Fruit fly (Drosophila melanogaster): ENCODE data around the gene CG33923.

CG33923 gene

DNA sequence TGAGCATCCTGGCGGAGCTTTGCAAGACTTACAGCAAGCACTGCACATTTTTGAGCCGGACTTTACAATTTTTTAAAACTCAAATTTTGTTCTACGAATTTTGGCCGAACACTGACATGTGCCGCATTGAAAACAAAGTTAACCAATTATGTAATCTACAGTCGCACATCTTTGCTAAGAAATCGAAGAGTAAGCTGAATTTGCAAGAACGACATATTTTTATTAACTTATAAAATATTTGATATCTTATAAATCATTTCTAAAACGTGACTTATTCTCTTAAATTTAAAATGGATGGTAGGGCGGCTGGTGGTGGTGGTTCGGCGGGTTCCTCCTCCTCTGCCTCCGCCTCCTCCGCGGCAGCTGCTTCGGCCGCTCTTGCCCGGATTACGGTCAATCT, 10.9 kb upstream of the CG33923 start, which contains the start of gene CG5556:
Gene CG5556 (minus strand): TSS at position 101 of the 400 bp plus-strand sequence.
- TF ChIP-seq toe (GFP tag; optimal IDR thresholded peaks at IDR 0.05) (no peak), Clk (GFP tag; optimal IDR thresholded peaks at IDR 0.05) (no peak), Mnt (GFP tag; optimal IDR thresholded peaks at IDR 0.05) (no peak), CG12768 (GFP tag; optimal IDR thresholded peaks at IDR 0.05) (no peak), kay (GFP tag; ENCODE audit: borderline replicate concordance) (no peak), CG7045 (GFP tag; optimal IDR thresholded peaks at IDR 0.05) (no peak), CG33017 (tag; optimal IDR thresholded peaks at IDR 0.05) (no peak), Crg-1 (GFP tag; optimal IDR thresholded peaks at IDR 0.05) (no peak), cic (GFP tag; optimal IDR thresholded peaks at IDR 0.05) (no peak), CG5204 (GFP tag; optimal IDR thresholded peaks at IDR 0.05) (no peak), tj (GFP tag; optimal IDR thresholded peaks at IDR 0.05) (no peak), pad (GFP tag; optimal IDR thresholded peaks at IDR 0.05) (no peak), bab1 (GFP tag; optimal IDR thresholded peaks at IDR 0.05) (no peak), CG11617 (GFP tag; optimal IDR thresholded peaks at IDR 0.05) (no peak), CG7101 (tag; optimal IDR thresholded peaks at IDR 0.05) (no peak)

DNA sequence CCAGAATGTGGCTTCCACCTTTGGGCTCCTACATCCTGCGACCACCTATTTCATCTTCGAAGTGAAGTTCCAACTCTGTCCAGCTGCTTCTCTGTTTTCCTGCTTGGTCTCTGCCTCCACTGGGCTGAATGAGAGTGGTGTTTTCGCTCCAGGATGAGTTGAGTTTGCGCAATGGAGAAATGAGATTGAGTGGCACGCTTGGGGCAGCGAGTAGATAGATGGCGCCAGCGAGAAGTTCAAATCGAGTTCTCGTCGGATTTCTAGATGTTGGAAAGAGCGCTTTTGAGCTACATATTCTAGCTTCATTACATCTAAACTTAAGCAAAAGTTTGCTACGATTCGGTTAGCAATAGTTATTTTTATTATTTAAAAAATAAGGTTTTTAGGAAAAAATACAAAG, 4.1 kb upstream of the CG33923 start:
- TF ChIP-seq Mnt (GFP tag; optimal IDR thresholded peaks at IDR 0.05) = no peak
- TF ChIP-seq CG7101 (tag; optimal IDR thresholded peaks at IDR 0.05) = no peak
- no peak for TF ChIP-seq kay (GFP tag; ENCODE audit: borderline replicate concordance)
- no peak for TF ChIP-seq ovo (GFP tag; optimal IDR thresholded peaks at IDR 0.05)
- no peak for TF ChIP-seq Clk (GFP tag; optimal IDR thresholded peaks at IDR 0.05)
- no peak for TF ChIP-seq bab1 (GFP tag; optimal IDR thresholded peaks at IDR 0.05)

DNA sequence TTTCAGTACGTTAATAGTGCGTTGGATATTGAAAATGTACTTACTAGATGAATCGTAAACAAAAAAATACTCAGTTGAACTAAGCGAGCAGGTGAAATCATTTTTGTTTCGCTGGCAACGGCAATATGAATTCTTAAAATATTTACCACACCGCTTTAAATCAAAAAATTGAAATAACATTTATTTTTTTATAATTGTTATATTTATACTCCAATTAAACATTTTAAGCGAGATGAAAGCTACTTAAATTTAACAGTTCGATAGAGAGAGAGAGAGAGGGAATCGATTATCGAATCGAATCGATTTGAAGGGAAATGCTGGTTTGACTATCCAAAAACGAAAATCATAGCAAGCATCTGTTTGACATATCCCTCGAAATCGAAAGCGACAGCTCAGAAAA, 2.2 kb upstream of the CG33923 start, which contains the start of the genes CG33922 and Cdlc2:
Gene CG33922 (minus strand): TSS at position 101 of the 400 bp plus-strand sequence.
Gene Cdlc2 (plus strand): TSS at position 330 of the 400 bp plus-strand sequence.
- TF ChIP-seq cic (GFP tag; optimal IDR thresholded peaks at IDR 0.05) (no peak), bab1 (GFP tag; optimal IDR thresholded peaks at IDR 0.05) (no peak), toe (GFP tag; optimal IDR thresholded peaks at IDR 0.05) (no peak), ovo (GFP tag; optimal IDR thresholded peaks at IDR 0.05) (no peak), Crg-1 (GFP tag; optimal IDR thresholded peaks at IDR 0.05) (no peak), CG11617 (GFP tag; optimal IDR thresholded peaks at IDR 0.05) (no peak), kay (GFP tag; ENCODE audit: borderline replicate concordance) (no peak), Mnt (GFP tag; optimal IDR thresholded peaks at IDR 0.05) (no peak), CG12768 (GFP tag; optimal IDR thresholded peaks at IDR 0.05) (no peak), Clk (GFP tag; optimal IDR thresholded peaks at IDR 0.05) (no peak)

DNA sequence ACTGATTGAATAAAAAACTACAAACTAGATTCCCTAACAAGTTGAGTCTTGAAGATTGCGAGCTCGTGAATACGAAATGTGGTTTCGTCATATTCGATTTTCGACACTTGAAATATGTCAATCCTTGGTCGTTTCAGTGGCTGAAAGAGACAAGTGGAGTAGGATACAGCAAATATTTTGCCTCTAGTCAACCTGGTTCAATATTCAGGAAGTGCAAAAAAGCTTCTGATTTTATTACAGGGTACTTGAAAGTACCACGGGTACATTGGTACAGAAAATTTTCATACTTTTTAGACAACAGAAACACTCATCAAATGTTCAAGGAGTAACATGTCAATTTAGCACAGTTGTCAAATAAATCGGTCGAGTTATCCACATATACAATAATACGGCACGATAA, 8.1 kb downstream of the CG33923 start, which contains the start of gene CG5440:
Gene CG5440 (plus strand): TSS at position 301 of the 400 bp plus-strand sequence.
- TF ChIP-seq kay (GFP tag; ENCODE audit: borderline replicate concordance) (no peak), cic (GFP tag; optimal IDR thresholded peaks at IDR 0.05) (no peak), Clk (GFP tag; optimal IDR thresholded peaks at IDR 0.05) (no peak), cnc (optimal IDR thresholded peaks at IDR 0.05) (no peak), Hr96 (GFP tag; optimal IDR thresholded peaks at IDR 0.05) (no peak), Crg-1 (GFP tag; optimal IDR thresholded peaks at IDR 0.05) (no peak)

DNA sequence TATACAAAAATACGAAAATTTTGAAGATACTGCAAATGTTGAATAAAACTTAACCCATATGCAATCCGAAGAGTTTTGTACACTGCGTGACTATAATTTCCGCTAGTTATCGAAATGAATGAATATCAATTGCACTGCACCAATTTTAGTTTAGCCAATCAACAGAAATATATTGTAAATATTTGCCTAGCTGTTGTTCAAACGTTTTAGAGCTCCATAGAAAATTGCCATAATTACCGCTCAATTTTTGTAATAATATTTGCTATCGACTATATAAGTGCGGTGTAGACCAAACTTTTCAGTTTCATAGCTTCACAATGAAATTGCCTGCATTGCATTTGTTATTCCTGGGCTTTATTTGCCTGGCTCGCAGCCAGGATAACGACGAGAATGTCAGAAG, 13.0 kb downstream of the CG33923 start, which contains the start of gene a5:
Gene a5 (plus strand): TSS at position 301 of the 400 bp plus-strand sequence.
- no peak for TF ChIP-seq CG33017 (tag; optimal IDR thresholded peaks at IDR 0.05)
- no peak for TF ChIP-seq Mnt (GFP tag; optimal IDR thresholded peaks at IDR 0.05)
- TF ChIP-seq CG7101 (tag; optimal IDR thresholded peaks at IDR 0.05) = no peak
- no peak for TF ChIP-seq Hr96 (GFP tag; optimal IDR thresholded peaks at IDR 0.05)
- TF ChIP-seq CG11617 (GFP tag; optimal IDR thresholded peaks at IDR 0.05) = no peak
- TF ChIP-seq CG1620 (GFP tag; optimal IDR thresholded peaks at IDR 0.05) = no peak
- TF ChIP-seq cnc (optimal IDR thresholded peaks at IDR 0.05) = no peak
- TF ChIP-seq bab1 (GFP tag; optimal IDR thresholded peaks at IDR 0.05) = no peak
- TF ChIP-seq ovo (GFP tag; optimal IDR thresholded peaks at IDR 0.05) = no peak

DNA sequence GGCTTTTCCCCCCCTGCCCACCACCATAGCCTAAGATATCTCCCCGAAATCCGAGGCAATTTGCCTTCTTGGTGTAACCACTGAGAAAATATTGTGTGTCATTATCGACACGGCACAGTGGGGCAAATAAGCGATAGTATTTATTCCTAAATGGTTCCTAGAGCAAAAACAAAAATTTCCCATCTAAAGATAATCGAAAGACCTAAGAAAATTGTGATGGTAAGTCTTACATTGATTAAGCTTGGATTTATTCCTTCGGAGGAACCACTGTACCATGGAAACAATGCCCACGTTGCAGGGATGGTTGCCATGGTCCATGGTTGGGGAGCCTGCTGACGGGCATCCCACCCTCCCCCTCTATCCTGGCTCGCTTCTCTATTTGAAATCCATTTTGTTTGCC, 25.5 kb downstream of the CG33923 start:
- TF ChIP-seq CG5204 (GFP tag; optimal IDR thresholded peaks at IDR 0.05) (no peak), tj (GFP tag; optimal IDR thresholded peaks at IDR 0.05) (no peak), CG12768 (GFP tag; optimal IDR thresholded peaks at IDR 0.05) (no peak), bab1 (GFP tag; optimal IDR thresholded peaks at IDR 0.05) (no peak), Crg-1 (GFP tag; optimal IDR thresholded peaks at IDR 0.05) (no peak), CG7101 (tag; optimal IDR thresholded peaks at IDR 0.05) (no peak), CG11617 (GFP tag; optimal IDR thresholded peaks at IDR 0.05) (no peak), cic (GFP tag; optimal IDR thresholded peaks at IDR 0.05) (no peak), CG33017 (tag; optimal IDR thresholded peaks at IDR 0.05) (no peak), pad (GFP tag; optimal IDR thresholded peaks at IDR 0.05) (no peak), kay (GFP tag; ENCODE audit: borderline replicate concordance) (no peak), CG7045 (GFP tag; optimal IDR thresholded peaks at IDR 0.05) (no peak), cnc (optimal IDR thresholded peaks at IDR 0.05) (no peak), ovo (GFP tag; optimal IDR thresholded peaks at IDR 0.05) (no peak), CG14711 (tag; optimal IDR thresholded peaks at IDR 0.05) (no peak), CG1620 (GFP tag; optimal IDR thresholded peaks at IDR 0.05) (no peak), Clk (GFP tag; optimal IDR thresholded peaks at IDR 0.05) (no peak), Hr96 (GFP tag; optimal IDR thresholded peaks at IDR 0.05) (no peak), toe (GFP tag; optimal IDR thresholded peaks at IDR 0.05) (no peak), Mnt (GFP tag; optimal IDR thresholded peaks at IDR 0.05) (no peak)

DNA sequence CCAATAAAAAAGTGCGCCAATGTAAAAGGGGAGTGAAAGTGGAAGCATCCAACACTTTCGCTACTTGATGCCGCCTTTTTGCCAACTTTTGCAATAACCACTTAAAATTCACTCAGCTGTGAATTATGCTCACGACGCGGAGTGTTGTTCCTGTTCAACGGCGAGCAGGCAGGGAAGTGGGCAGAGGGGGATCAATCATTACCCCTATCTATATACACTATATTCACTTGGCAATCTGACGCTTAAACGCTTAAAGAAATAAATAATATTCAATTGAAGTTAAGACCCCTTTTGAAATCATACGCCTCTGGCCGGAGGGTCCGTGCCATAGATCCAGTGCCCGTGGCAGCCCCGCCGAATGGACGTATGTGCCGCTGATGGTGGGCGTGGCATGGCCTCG, 26.6 kb downstream of the CG33923 start:
- TF ChIP-seq pad (GFP tag; optimal IDR thresholded peaks at IDR 0.05) (no peak), Mnt (GFP tag; optimal IDR thresholded peaks at IDR 0.05) (no peak)
